3 fruit fly cellular contexts compared by ENCODE assay signal in the genomic region with DNA sequence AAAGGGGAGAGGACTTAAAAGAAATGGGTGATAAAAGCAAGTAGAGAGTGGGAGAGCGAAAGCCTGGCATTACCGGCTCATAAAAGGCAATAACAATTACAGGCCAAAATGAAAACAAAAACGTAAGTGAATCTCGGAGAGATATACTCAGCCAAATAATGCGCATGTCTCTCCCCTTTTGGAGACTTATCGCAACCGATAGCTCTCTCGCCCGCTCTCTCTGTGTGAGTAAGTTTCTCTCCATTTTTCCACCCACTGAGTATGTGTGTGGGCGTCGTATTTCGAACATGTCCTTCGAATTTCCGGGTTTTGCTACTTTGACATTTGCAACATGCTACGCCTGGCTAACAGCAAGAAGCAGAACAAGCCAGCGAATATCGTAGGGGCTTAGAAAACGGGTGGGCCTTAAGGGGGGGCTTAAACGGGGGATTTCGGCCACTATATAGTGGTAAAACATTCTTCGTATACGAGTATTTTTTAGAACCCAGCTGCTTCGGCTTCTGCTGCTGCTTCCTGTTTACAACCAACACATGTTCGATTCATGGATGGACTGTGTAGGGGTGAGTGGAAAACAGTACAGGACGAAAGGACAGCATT.
TF ChIP-seq lines count a peak whose summit lies in the region.

No protein-coding gene starts in this region.

- no peak for TF ChIP-seq CTCF in whole organism, embryonic (GFP tag; optimal IDR thresholded peaks at IDR 0.05; lab: Kevin White, UChicago)

TF ChIP-seq in whole organism, embryonic, 481 proteins besides CTCF, POLR2A, EP300 and RAD21 (continues in another document):
- TF ChIP-seq crol (GFP tag; IDR thresholded peaks at IDR 0.05; lab: Robert Waterston, UW) = peak; percentile 23; the same call in 1 of the 2 replicates
- TF ChIP-seq CG34376 (GFP tag; optimal IDR thresholded peaks at IDR 0.05; lab: Kevin White, UChicago) = no peak
- TF ChIP-seq CG11504 (tag; optimal IDR thresholded peaks at IDR 0.05; lab: Kevin White, UChicago) = peak; percentile 5
- TF ChIP-seq lbe (GFP tag; optimal IDR thresholded peaks at IDR 0.05; lab: Kevin White, UChicago) = no peak
- no peak for TF ChIP-seq CG14860 (GFP tag; IDR thresholded peaks at IDR 0.05; lab: Robert Waterston, UW; ENCODE audit: partially characterized antibody)
- TF ChIP-seq Nf-YC (tag; optimal IDR thresholded peaks at IDR 0.05; lab: Kevin White, UChicago) = no peak
- TF ChIP-seq CG14667 (GFP tag; IDR thresholded peaks at IDR 0.05; lab: Robert Waterston, UW) = no peak
- TF ChIP-seq Eip74EF (GFP tag; optimal IDR thresholded peaks at IDR 0.05; lab: Kevin White, UChicago) = no peak
- no peak for TF ChIP-seq CG7271 (tag; optimal IDR thresholded peaks at IDR 0.05; lab: Kevin White, UChicago)
- no peak for TF ChIP-seq zen2 (GFP tag; IDR thresholded peaks at IDR 0.05; lab: Robert Waterston, UW; ENCODE audit: partially characterized antibody)
- peak; percentile 83 for TF ChIP-seq Deaf1 (tag; optimal IDR thresholded peaks at IDR 0.05; lab: Kevin White, UChicago)
- no peak for TF ChIP-seq grn (GFP tag; optimal IDR thresholded peaks at IDR 0.05; lab: Kevin White, UChicago)
- TF ChIP-seq Trl (optimal IDR thresholded peaks at IDR 0.05; lab: Kevin White, UChicago) = peak; percentile 58 to 83
- no peak for TF ChIP-seq Trl (GFP tag; optimal IDR thresholded peaks at IDR 0.05; lab: Kevin White, UChicago)
- TF ChIP-seq tup (GFP tag; optimal IDR thresholded peaks at IDR 0.05; lab: Kevin White, UChicago) = no peak
- peak; percentile 96 for TF ChIP-seq CG5180 (GFP tag; optimal IDR thresholded peaks at IDR 0.05; lab: Kevin White, UChicago)
- peak; percentile 50 for TF ChIP-seq ewg (GFP tag; optimal IDR thresholded peaks at IDR 0.05; lab: Kevin White, UChicago)
- TF ChIP-seq abd-A (tag; optimal IDR thresholded peaks at IDR 0.05; lab: Kevin White, UChicago) = peak; percentile 54
- TF ChIP-seq CG13894 (tag; optimal IDR thresholded peaks at IDR 0.05; lab: Kevin White, UChicago) = peak; percentile 94
- peak; percentile 62 for TF ChIP-seq Med (GFP tag; lab: Kevin White, UChicago)
- no peak for TF ChIP-seq Nf-YA (GFP tag; IDR thresholded peaks at IDR 0.05; lab: Robert Waterston, UW)
- TF ChIP-seq CG16779 (GFP tag; IDR thresholded peaks at IDR 0.05; lab: Robert Waterston, UW) = 0 out of 2 replicates have a peak, but pooled peaks have one; percentile 51
- 0 out of 2 replicates have a peak, but pooled peaks have one; percentile 39 for TF ChIP-seq Adf1 (GFP tag; IDR thresholded peaks at IDR 0.05; lab: Robert Waterston, UW)
- TF ChIP-seq chinmo (GFP tag; IDR thresholded peaks at IDR 0.05; lab: Robert Waterston, UW; ENCODE audit: partially characterized antibody) = 0 out of 4 replicates have a peak, but pooled peaks have one; percentile 17
- no peak for TF ChIP-seq CG11560 (tag; IDR thresholded peaks at IDR 0.05; lab: Robert Waterston, UW)
- no peak for TF ChIP-seq ken (GFP tag; IDR thresholded peaks at IDR 0.05; lab: Robert Waterston, UW)
- TF ChIP-seq CG4282 (GFP tag; optimal IDR thresholded peaks at IDR 0.05; lab: Kevin White, UChicago) = no peak

TF ChIP-seq in whole organism, pupa, 21 proteins besides CTCF, POLR2A, EP300 and RAD21:
- TF ChIP-seq CG12605 (GFP tag; IDR thresholded peaks at IDR 0.05; lab: Robert Waterston, UW) (0 out of 2 replicates have a peak, but pooled peaks have one; percentile 12), fd96Ca (GFP tag; IDR thresholded peaks at IDR 0.05; lab: Robert Waterston, UW) (no peak), gl (tag; optimal IDR thresholded peaks at IDR 0.05; lab: Kevin White, UChicago) (no peak), CG4496 (GFP tag; IDR thresholded peaks at IDR 0.05; lab: Robert Waterston, UW) (no peak)
TF ChIP-seq in whole organism, pupa: peak in this region for 1.

TF ChIP-seq in whole organism, wandering third instar larva, 38 proteins besides CTCF, POLR2A, EP300 and RAD21:
- TF ChIP-seq dl (GFP tag; optimal IDR thresholded peaks at IDR 0.05; lab: Kevin White, UChicago; ENCODE audit: insufficient read depth in 1 of 2, partially characterized antibody in 2 of 2) (peak in 1 of 2 experiments; percentile 18), fru (GFP tag; optimal IDR thresholded peaks at IDR 0.05; lab: Kevin White, UChicago) (no peak), Dif (GFP tag; optimal IDR thresholded peaks at IDR 0.05; lab: Kevin White, UChicago; ENCODE audit: partially characterized antibody) (peak; percentile 35)
